Fruit fly (Drosophila melanogaster) whole organism, embryonic: ENCODE data around the gene Trs20.
A peak's percentile ranks its signal among the peaks of the same experiment; 100 is the strongest.

Experiments
- Abd-B ChIP-seq: fragments of 200-800 bp; sonication (Bioruptor generic); optimal IDR thresholded peaks from 2 replicates; lab custom pipeline; 2018; ENCODE audit warnings: missing biosample characterization, mild to moderate bottlenecking, missing genetic modification characterization, moderate library complexity
- Aef1 ChIP-seq: fragments of 200-800 bp; sonication (Bioruptor generic); IDR thresholded peaks from 3 replicates; pipeline ENCODE4 v1.3.6; 2022; ENCODE audit warnings: missing biosample characterization, missing genetic modification characterization
- Asciz ChIP-seq: fragments of 200-800 bp; sonication (Bioruptor generic); optimal IDR thresholded peaks from 2 replicates; lab custom pipeline; 2017; ENCODE audit warnings: missing biosample characterization, mild to moderate bottlenecking, missing genetic modification characterization, missing genetic modification reagents
- B-H2 ChIP-seq: fragments of 200-800 bp; sonication (Bioruptor generic); optimal IDR thresholded peaks from 2 replicates; lab custom pipeline; 2018; ENCODE audit warnings: missing biosample characterization, mild to moderate bottlenecking, missing genetic modification characterization
- CG10209 ChIP-seq: fragments of 200-800 bp; sonication (Bioruptor generic); optimal IDR thresholded peaks from 3 replicates; lab custom pipeline; 2017; ENCODE audit warnings: missing biosample characterization, mild to moderate bottlenecking, missing genetic modification characterization, missing genetic modification reagents
- CG10321 ChIP-seq: fragments of 200-800 bp; sonication (Bioruptor generic); IDR thresholded peaks from 2 replicates; pipeline ENCODE4 v1.3.6; 2022; ENCODE audit warnings: missing biosample characterization, missing genetic modification characterization
- CG10654 ChIP-seq: fragments of 200-800 bp; sonication (Bioruptor generic); optimal IDR thresholded peaks from 2 replicates; lab custom pipeline; 2016; ENCODE audit warnings: missing biosample characterization, missing genetic modification characterization
- CG11398 ChIP-seq: fragments of 200-800 bp; sonication (Bioruptor generic); optimal IDR thresholded peaks from 2 replicates; lab custom pipeline; 2016; ENCODE audit warnings: missing biosample characterization, missing genetic modification characterization
- CG11695 ChIP-seq: fragments of 200-800 bp; sonication (Bioruptor generic); IDR thresholded peaks from 3 replicates; pipeline ENCODE4 v1.3.6; 2022; ENCODE audit warnings: missing biosample characterization, missing genetic modification characterization
- CG15011 ChIP-seq: fragments of 200-800 bp; sonication (Bioruptor generic); optimal IDR thresholded peaks from 3 replicates; lab custom pipeline; 2018; ENCODE audit warnings: missing biosample characterization, mild to moderate bottlenecking, missing genetic modification characterization
- CG15073 ChIP-seq: fragments of 200-800 bp; sonication (Bioruptor generic); optimal IDR thresholded peaks from 2 replicates; lab custom pipeline; 2016; ENCODE audit warnings: missing biosample characterization, missing genetic modification characterization
- CG15479 ChIP-seq: fragments of 200-800 bp; sonication (Bioruptor generic); optimal IDR thresholded peaks from 3 replicates; lab custom pipeline; 2019; ENCODE audit warnings: missing biosample characterization, mild to moderate bottlenecking, missing genetic modification characterization, moderate library complexity
- CG1647 ChIP-seq: fragments of 200-800 bp; sonication (Bioruptor generic); optimal IDR thresholded peaks from 3 replicates; lab custom pipeline; 2016; ENCODE audit warnings: missing biosample characterization, missing genetic modification characterization
- CG16815 ChIP-seq: fragments of 200-800 bp; sonication (Bioruptor generic); optimal IDR thresholded peaks from 3 replicates; lab custom pipeline; 2017; ENCODE audit warnings: missing biosample characterization, mild to moderate bottlenecking, missing genetic modification characterization
- CG16863 ChIP-seq: fragments of 200-800 bp; sonication (Bioruptor generic); optimal IDR thresholded peaks from 3 replicates; lab custom pipeline; 2016; ENCODE audit warnings: missing biosample characterization, missing genetic modification characterization
- CG17361 ChIP-seq: fragments of 200-800 bp; sonication (Bioruptor generic); IDR thresholded peaks from 3 replicates; pipeline ENCODE4 v1.3.6; 2022; ENCODE audit warnings: missing biosample characterization, missing genetic modification characterization
- CG18476 ChIP-seq: fragments of 200-800 bp; sonication (Bioruptor generic); optimal IDR thresholded peaks from 2 replicates; lab custom pipeline; 2016; ENCODE audit warnings: missing biosample characterization, mild to moderate bottlenecking, missing genetic modification characterization
- CG18599 ChIP-seq: fragments of 200-800 bp; sonication (Bioruptor generic); optimal IDR thresholded peaks from 3 replicates; lab custom pipeline; 2017; ENCODE audit warnings: missing biosample characterization, missing genetic modification characterization, mild to moderate bottlenecking, moderate library complexity, missing genetic modification reagents
- CG18619 ChIP-seq: fragments of 200-800 bp; sonication (Bioruptor generic); optimal IDR thresholded peaks from 3 replicates; lab custom pipeline; 2017; ENCODE audit warnings: missing biosample characterization, mild to moderate bottlenecking, missing genetic modification characterization
- CG3847 ChIP-seq: fragments of 200-800 bp; sonication (Bioruptor generic); IDR thresholded peaks from 2 replicates; pipeline ENCODE4 v1.3.6; 2022; ENCODE audit warnings: missing biosample characterization, missing genetic modification characterization
- CG5953 ChIP-seq: fragments of 200-800 bp; sonication (Bioruptor generic); IDR thresholded peaks from 2 replicates; pipeline ENCODE4 v1.3.6; 2022; ENCODE audit warnings: missing biosample characterization, missing genetic modification characterization
- CG6272 ChIP-seq: fragments of 200-800 bp; sonication (Bioruptor generic); IDR thresholded peaks from 2 replicates; pipeline ENCODE4 v1.3.6; 2022; ENCODE audit warnings: missing biosample characterization, missing genetic modification characterization
- CG7357 ChIP-seq: fragments of 200-800 bp; sonication (Bioruptor generic); IDR thresholded peaks from 3 replicates; pipeline ENCODE4 v1.3.6; 2022; ENCODE audit warnings: missing biosample characterization, missing genetic modification characterization
- CG8924 ChIP-seq: fragments of 200-800 bp; optimal IDR thresholded peaks from 3 replicates; lab custom pipeline; 2019; ENCODE audit warnings: missing biosample characterization, mild to moderate bottlenecking, missing genetic modification characterization, moderate library complexity
- CG9437 ChIP-seq: fragments of 200-800 bp; sonication (Bioruptor generic); optimal IDR thresholded peaks from 2 replicates; lab custom pipeline; 2018; ENCODE audit warnings: missing biosample characterization, mild to moderate bottlenecking, missing genetic modification characterization
- HLH4C ChIP-seq: fragments of 200-800 bp; sonication (Bioruptor generic); IDR thresholded peaks from 3 replicates; pipeline ENCODE4 v1.3.6; 2022; ENCODE audit warnings: missing biosample characterization, missing genetic modification characterization; ENCODE audit not compliant: partially characterized antibody
- HmgZ ChIP-seq: fragments of 200-800 bp; sonication (Bioruptor generic); optimal IDR thresholded peaks from 2 replicates; lab custom pipeline; 2018; ENCODE audit warnings: missing biosample characterization, mild to moderate bottlenecking, missing genetic modification characterization
- Kr ChIP-seq: fragments of 200-800 bp; sonication (Bioruptor generic); optimal IDR thresholded peaks from 2 replicates; lab custom pipeline; 2017; ENCODE audit warnings: missing biosample characterization, mild to moderate bottlenecking, missing genetic modification characterization
- Mrtf ChIP-seq: fragments of 200-800 bp; sonication (Bioruptor generic); IDR thresholded peaks from 3 replicates; pipeline ENCODE4 v1.3.6; 2022; ENCODE audit warnings: missing biosample characterization, missing genetic modification characterization
- Myb ChIP-seq: fragments of 200-800 bp; sonication (Bioruptor generic); optimal IDR thresholded peaks from 2 replicates; lab custom pipeline; 2016; ENCODE audit warnings: missing biosample characterization, missing genetic modification characterization
- NFAT ChIP-seq: fragments of 200-800 bp; sonication (Bioruptor generic); IDR thresholded peaks from 2 replicates; pipeline ENCODE4 v1.3.6; 2022; ENCODE audit warnings: missing biosample characterization, missing genetic modification characterization
- ab ChIP-seq: fragments of 200-800 bp; sonication (Bioruptor generic); optimal IDR thresholded peaks from 2 replicates; lab custom pipeline; 2016; ENCODE audit warnings: missing biosample characterization, missing genetic modification characterization
- ash1 ChIP-seq: fragments of 200-800 bp; sonication (Bioruptor generic); optimal IDR thresholded peaks from 2 replicates; lab custom pipeline; 2018; ENCODE audit warnings: missing biosample characterization, mild to moderate bottlenecking, missing genetic modification characterization
- btn ChIP-seq: fragments of 200-800 bp; sonication (Bioruptor generic); optimal IDR thresholded peaks from 2 replicates; lab custom pipeline; 2016; ENCODE audit warnings: missing biosample characterization, missing genetic modification characterization
- cas ChIP-seq: fragments of 200-800 bp; sonication (Bioruptor generic); IDR thresholded peaks from 2 replicates; pipeline ENCODE4 v1.3.6; 2022; ENCODE audit warnings: missing biosample characterization, missing genetic modification characterization
- cwo ChIP-seq: fragments of 200-800 bp; sonication (Bioruptor generic); optimal IDR thresholded peaks from 3 replicates; lab custom pipeline; 2017; ENCODE audit warnings: missing biosample characterization, missing genetic modification characterization, mild to moderate bottlenecking, moderate library complexity, missing genetic modification reagents
- fd102C ChIP-seq: fragments of 200-800 bp; sonication (Bioruptor generic); optimal IDR thresholded peaks from 2 replicates; lab custom pipeline; 2018; ENCODE audit warnings: missing biosample characterization, mild to moderate bottlenecking, missing genetic modification characterization, moderate library complexity
- fd64A ChIP-seq: fragments of 200-800 bp; sonication (Bioruptor generic); optimal IDR thresholded peaks from 3 replicates; lab custom pipeline; 2018; ENCODE audit warnings: missing biosample characterization, mild to moderate bottlenecking, missing genetic modification characterization
- gsb ChIP-seq: fragments of 200-800 bp; sonication (Bioruptor generic); IDR thresholded peaks from 2 replicates; pipeline ENCODE4 v1.3.6; 2022; ENCODE audit warnings: missing biosample characterization, missing genetic modification characterization
- ham ChIP-seq: fragments of 200-800 bp; sonication (Bioruptor generic); IDR thresholded peaks from 2 replicates; pipeline ENCODE4 v1.3.6; 2022; ENCODE audit warnings: missing biosample characterization, missing genetic modification characterization
- her ChIP-seq: fragments of 200-800 bp; sonication (Bioruptor generic); optimal IDR thresholded peaks from 2 replicates; lab custom pipeline; 2016; ENCODE audit warnings: missing biosample characterization, missing genetic modification characterization
- lola ChIP-seq, 3 experiments: fragments of >200 bp in 2 of 3; fragments of 200-800 bp in 1 of 3; sonication (Bioruptor generic) in 1 of 3; optimal IDR thresholded peaks; 2 replicates each; lab custom pipeline; 2017 to 2019; ENCODE audit warnings: missing biosample characterization in 3 of 3, missing genetic modification characterization in 3 of 3, mild to moderate bottlenecking in 1 of 3, moderate library complexity in 1 of 3
- mam ChIP-seq: fragments of 200-800 bp; sonication (Bioruptor generic); optimal IDR thresholded peaks from 3 replicates; lab custom pipeline; 2016; ENCODE audit warnings: missing biosample characterization, missing genetic modification characterization
- onecut ChIP-seq: fragments of 200-800 bp; sonication (Bioruptor generic); IDR thresholded peaks from 2 replicates; pipeline ENCODE4 v1.3.6; 2022; ENCODE audit warnings: missing biosample characterization, missing genetic modification characterization
- phol ChIP-seq: fragments of 200-800 bp; sonication (Bioruptor generic); optimal IDR thresholded peaks from 3 replicates; lab custom pipeline; 2018; ENCODE audit warnings: missing biosample characterization, mild to moderate bottlenecking, missing genetic modification characterization, moderate library complexity
- pnt ChIP-seq: fragments of 200-800 bp; sonication (Bioruptor generic); optimal IDR thresholded peaks from 3 replicates; lab custom pipeline; 2016; ENCODE audit warnings: missing biosample characterization, missing genetic modification characterization
- sens-2 ChIP-seq: fragments of 200-800 bp; sonication (Bioruptor generic); IDR thresholded peaks from 2 replicates; pipeline ENCODE4 v1.3.6; 2022; ENCODE audit warnings: missing biosample characterization, missing genetic modification characterization
- tin ChIP-seq: fragments of 200-800 bp; sonication (Bioruptor generic); optimal IDR thresholded peaks from 3 replicates; lab custom pipeline; 2016; ENCODE audit warnings: missing biosample characterization, missing genetic modification characterization
- vnd ChIP-seq: fragments of 200-800 bp; sonication (Bioruptor generic); IDR thresholded peaks from 3 replicates; pipeline ENCODE4 v1.3.6; 2022; ENCODE audit warnings: missing biosample characterization, missing genetic modification characterization; ENCODE audit not compliant: partially characterized antibody
- wdn ChIP-seq: fragments of 200-800 bp; sonication (Bioruptor generic); IDR thresholded peaks from 2 replicates; pipeline ENCODE4 v1.3.6; 2022; ENCODE audit warnings: missing biosample characterization, missing genetic modification characterization
- wor ChIP-seq: fragments of 200-800 bp; sonication (Bioruptor generic); IDR thresholded peaks from 2 replicates; pipeline ENCODE4 v1.3.6; 2022; ENCODE audit warnings: missing biosample characterization, missing genetic modification characterization

Gene Trs20

DNA sequence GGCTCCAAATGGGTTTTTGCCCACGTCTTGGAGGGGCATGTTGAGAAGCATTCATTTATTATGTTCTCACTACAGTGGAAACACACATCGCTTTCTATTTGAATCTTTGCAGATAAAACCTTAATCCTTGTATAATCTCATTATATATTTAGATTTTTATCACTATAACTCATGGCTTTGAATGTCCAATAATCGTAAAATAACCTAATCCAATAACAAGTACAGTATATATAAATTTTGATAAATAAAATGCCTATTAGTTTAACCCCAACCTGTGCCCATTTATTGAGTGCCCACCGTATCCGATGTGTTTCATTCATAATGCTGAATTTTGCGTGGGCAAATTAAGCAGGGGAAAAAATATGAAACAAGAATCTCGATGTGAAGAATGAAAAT lies 15.1 kb upstream of the Trs20 start (continued):
- TF ChIP-seq HmgZ (tag; lab: Kevin White, UChicago) (peak; percentile 24), CG6272 (no peak), btn (GFP tag; lab: Kevin White, UChicago) (no peak), wor (GFP tag; lab: Robert Waterston, UW) (no peak), CG10654 (GFP tag; lab: Kevin White, UChicago) (no peak), CG17361 (GFP tag; lab: Robert Waterston, UW) (0 out of 3 replicates have a peak, but pooled peaks have one; percentile 18), fd64A (GFP tag; lab: Kevin White, UChicago) (no peak), wdn (GFP tag; lab: Robert Waterston, UW) (no peak), CG9437 (GFP tag; lab: Kevin White, UChicago) (peak; percentile 19), ash1 (GFP tag; lab: Kevin White, UChicago) (no peak), NFAT (GFP tag; lab: Robert Waterston, UW) (peak; percentile 52; the same call in 1 of the 2 replicates), CG7357 (GFP tag; lab: Robert Waterston, UW) (0 out of 3 replicates have a peak, but pooled peaks have one; percentile 17), pnt (no peak), fd102C (GFP tag; lab: Kevin White, UChicago) (no peak), Kr (no peak), Myb (GFP tag; lab: Kevin White, UChicago) (no peak), CG15011 (no peak), CG18619 (no peak), mam (GFP tag; lab: Kevin White, UChicago) (no peak), CG11398 (no peak), CG11695 (GFP tag; lab: Robert Waterston, UW) (peak; percentile 62; the same call in 1 of the 3 replicates), ham (GFP tag; lab: Robert Waterston, UW) (no peak), HLH4C (GFP tag; lab: Robert Waterston, UW) (no peak), vnd (GFP tag; lab: Robert Waterston, UW) (no peak), CG16815 (GFP tag; lab: Kevin White, UChicago) (no peak), phol (tag; lab: Kevin White, UChicago) (peak; percentile 14), CG18476 (GFP tag; lab: Kevin White, UChicago) (peak; percentile 1), CG16863 (GFP tag; lab: Kevin White, UChicago) (no peak), Mrtf (GFP tag; lab: Robert Waterston, UW) (no peak), sens-2 (no peak), tin (GFP tag; lab: Kevin White, UChicago) (no peak), CG3847 (GFP tag; lab: Robert Waterston, UW) (0 out of 2 replicates have a peak, but pooled peaks have one; percentile 26), onecut (GFP tag; lab: Robert Waterston, UW) (no peak), CG18599 (GFP tag; lab: Kevin White, UChicago) (peak; percentile 31), CG15073 (GFP tag; lab: Kevin White, UChicago) (no peak), CG10209 (GFP tag; lab: Kevin White, UChicago) (peak; percentile 29), CG5953 (no peak), B-H2 (GFP tag; lab: Kevin White, UChicago) (peak; percentile 19), Abd-B (GFP tag; lab: Kevin White, UChicago) (peak; percentile 3), cas (0 out of 2 replicates have a peak, but pooled peaks have one; percentile 43), cwo (GFP tag; lab: Kevin White, UChicago) (peak; percentile 16), lola (GFP tag; optimal IDR thresholded peaks at IDR 0.05; lab: Kevin White, UChicago) (peak in 1 of 3 experiments; percentile 12), gsb (GFP tag; lab: Robert Waterston, UW) (peak; percentile 41; the same call in 1 of the 2 replicates), ab (no peak), Asciz (GFP tag; lab: Kevin White, UChicago) (peak; percentile 7), CG8924 (tag; lab: Kevin White, UChicago) (peak; percentile 6), CG10321 (GFP tag; lab: Robert Waterston, UW) (no peak), CG15479 (no peak), Aef1 (GFP tag; lab: Robert Waterston, UW) (no peak), CG1647 (GFP tag; lab: Kevin White, UChicago) (no peak), her (GFP tag; lab: Kevin White, UChicago) (no peak)
